Worm (Caenorhabditis elegans) whole organism, L4/young adult: ENCODE data around the gene ifb-2.

ENCODE experiments used
- W03F9.2 ChIP-seq: fragments of 150-350 bp; optimal IDR thresholded peaks from 2 replicates; lab custom pipeline; 2014; ENCODE audit warnings: missing biosample characterization, missing genetic modification characterization
- dao-5 ChIP-seq: sonication (generic microtip); optimal IDR thresholded peaks from 2 replicates; lab custom pipeline; 2016; ENCODE audit warnings: missing genotype, missing genetic modification characterization, moderate library complexity, missing compliant biosample characterization
- him-1 ChIP-seq: sonication (generic microtip); optimal IDR thresholded peaks from 2 replicates; lab custom pipeline; 2016; ENCODE audit warnings: missing genotype, missing genetic modification reagents, missing genetic modification characterization, missing compliant biosample characterization

DNA sequence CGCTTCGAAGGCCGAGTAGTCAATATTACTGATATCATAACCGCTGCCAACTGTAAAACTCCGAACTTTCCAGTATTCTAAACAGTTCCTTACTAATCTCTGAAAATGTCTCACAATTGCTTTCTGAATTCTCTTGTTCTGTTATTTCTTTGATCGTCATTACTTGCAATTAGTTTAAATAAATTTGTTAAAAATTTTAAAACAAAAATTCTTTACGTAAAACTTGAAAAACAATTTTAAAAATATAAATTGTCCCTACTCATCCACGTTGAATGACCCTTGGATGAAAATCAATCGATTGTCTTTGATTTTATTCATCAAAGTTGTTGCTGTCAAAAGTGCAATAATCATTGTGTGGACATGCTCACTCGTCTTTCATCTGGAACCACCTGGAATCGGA is 44.2 kb downstream of the ifb-2 start, which contains the start of gene acdh-8:
- TF ChIP-seq him-1 (tag; lab: Kevin White, UChicago) (no peak), dao-5 (tag; lab: Kevin White, UChicago) (no peak), W03F9.2 (no peak)
